Fruit fly (Drosophila melanogaster): Measurements from ENCODE around the gene Smyd5.

Smyd5 gene

DNA sequence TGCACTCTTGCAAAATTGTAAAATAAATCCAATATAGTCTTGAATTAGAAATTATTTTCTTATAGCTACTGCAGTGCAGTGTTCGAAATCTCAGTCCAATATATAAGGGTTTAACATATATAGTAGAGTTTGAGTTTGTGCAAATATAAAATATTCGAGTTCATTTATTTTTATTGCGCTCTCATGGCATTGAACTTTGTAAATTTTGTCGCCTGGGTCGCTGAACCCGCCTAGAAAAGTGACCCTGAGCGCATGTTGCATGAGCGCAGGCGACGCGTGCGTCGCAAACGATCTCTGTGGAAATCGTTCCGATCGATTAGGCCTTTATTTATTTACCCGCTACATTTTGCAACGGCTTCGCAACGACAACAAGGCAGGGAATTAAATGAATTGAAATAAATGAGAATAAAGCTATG is 18.6 kb downstream of the Smyd5 start (continued):
- TF ChIP-seq prd (optimal IDR thresholded peaks at IDR 0.05) (no peak), prd (GFP tag; IDR thresholded peaks at IDR 0.05) (peak; percentile 38; the same call in 2 of the 3 replicates), dmrt99B (tag; optimal IDR thresholded peaks at IDR 0.05) (no peak), CG2120 (GFP tag; optimal IDR thresholded peaks at IDR 0.05) (peak; percentile 32), Bdp1 (GFP tag; optimal IDR thresholded peaks at IDR 0.05) (peak; percentile 11), croc (GFP tag; conservative IDR thresholded peaks at IDR 0.05) (no peak), Drgx (GFP tag; IDR thresholded peaks at IDR 0.05) (peak; percentile 58), br (optimal IDR thresholded peaks at IDR 0.05) (no peak), ci (GFP tag; IDR thresholded peaks at IDR 0.05) (no peak), CG10431 (GFP tag; optimal IDR thresholded peaks at IDR 0.05) (no peak), lmd (GFP tag; IDR thresholded peaks at IDR 0.05) (peak; percentile 42; the same call in 1 of the 2 replicates), stc (GFP tag; IDR thresholded peaks at IDR 0.05) (no peak), CG2678 (tag; optimal IDR thresholded peaks at IDR 0.05) (no peak), CG3407 (GFP tag; optimal IDR thresholded peaks at IDR 0.05) (peak; percentile 29), CG11695 (GFP tag; IDR thresholded peaks at IDR 0.05) (0 out of 3 replicates have a peak, but pooled peaks have one; percentile 17), fd64A (GFP tag; optimal IDR thresholded peaks at IDR 0.05) (peak; percentile 26), CG4424 (GFP tag; optimal IDR thresholded peaks at IDR 0.05) (no peak), gsb-n (tag; optimal IDR thresholded peaks at IDR 0.05) (peak; percentile 53), CG12391 (tag; optimal IDR thresholded peaks at IDR 0.05) (peak; percentile 66), NfI (GFP tag; optimal IDR thresholded peaks at IDR 0.05) (peak; percentile 19), CG31365 (tag; optimal IDR thresholded peaks at IDR 0.05) (no peak), slbo (GFP tag; IDR thresholded peaks at IDR 0.05) (peak; percentile 21; the same call in 1 of the 2 replicates), Hsf (GFP tag; optimal IDR thresholded peaks at IDR 0.05) (peak; percentile 45), CG1529 (GFP tag; optimal IDR thresholded peaks at IDR 0.05) (peak; percentile 41), Atf3 (GFP tag; optimal IDR thresholded peaks at IDR 0.05) (no peak), zfh2 (GFP tag; optimal IDR thresholded peaks at IDR 0.05) (no peak), CG10462 (GFP tag; optimal IDR thresholded peaks at IDR 0.05) (peak; percentile 13), knrl (GFP tag; IDR thresholded peaks at IDR 0.05; ENCODE audit: partially characterized antibody) (no peak), CG7839 (tag; optimal IDR thresholded peaks at IDR 0.05) (peak; percentile 5), CG16863 (GFP tag; optimal IDR thresholded peaks at IDR 0.05) (peak; percentile 11), CG8388 (GFP tag; optimal IDR thresholded peaks at IDR 0.05) (peak; percentile 25), CG33557 (GFP tag; optimal IDR thresholded peaks at IDR 0.05) (no peak), usp (GFP tag; optimal IDR thresholded peaks at IDR 0.05) (no peak), tup (GFP tag; optimal IDR thresholded peaks at IDR 0.05) (no peak), bsh (GFP tag; optimal IDR thresholded peaks at IDR 0.05) (peak; percentile 20 to 69), CG1792 (GFP tag; optimal IDR thresholded peaks at IDR 0.05) (no peak), trem (tag; optimal IDR thresholded peaks at IDR 0.05) (peak; percentile 27), CG4854 (GFP tag; optimal IDR thresholded peaks at IDR 0.05) (no peak), CG11560 (tag; IDR thresholded peaks at IDR 0.05) (no peak), twi (tag; optimal IDR thresholded peaks at IDR 0.05) (peak; percentile 8), vvl (GFP tag; IDR thresholded peaks at IDR 0.05) (0 out of 2 replicates have a peak, but pooled peaks have one; percentile 12), Hr3 (GFP tag; optimal IDR thresholded peaks at IDR 0.05) (peak; percentile 1), CG15601 (tag; optimal IDR thresholded peaks at IDR 0.05) (peak; percentile 22), ssp (GFP tag; IDR thresholded peaks at IDR 0.05) (0 out of 2 replicates have a peak, but pooled peaks have one; percentile 28), oc (tag; optimal IDR thresholded peaks at IDR 0.05) (peak; percentile 18), az2 (GFP tag; optimal IDR thresholded peaks at IDR 0.05) (peak; percentile 73), Atf-2 (GFP tag; optimal IDR thresholded peaks at IDR 0.05) (peak; percentile 8), unpg (GFP tag; optimal IDR thresholded peaks at IDR 0.05) (peak; percentile 50), CG10366 (GFP tag; IDR thresholded peaks at IDR 0.05) (peak; percentile 45), schlank (tag; optimal IDR thresholded peaks at IDR 0.05) (no peak), CG17829 (tag; optimal IDR thresholded peaks at IDR 0.05) (peak; percentile 23)
